Worm (Caenorhabditis elegans): ENCODE results near the gene C06B8.3.

C06B8.3 gene

ce11 chrV:15466017-15466416, 18.4 kb downstream of the C06B8.3 start:
- no peak for TF ChIP-seq snpc-4 (tag; optimal IDR thresholded peaks at IDR 0.05)
- no peak for TF ChIP-seq unc-62 (GFP tag; optimal IDR thresholded peaks at IDR 0.05)
- TF ChIP-seq fos-1 (tag; optimal IDR thresholded peaks at IDR 0.05), result no peak
- TF ChIP-seq nhr-11 (tag; optimal IDR thresholded peaks at IDR 0.05), result no peak
- TF ChIP-seq gmeb-1 (tag; optimal IDR thresholded peaks at IDR 0.05), result no peak
- no peak for TF ChIP-seq aly-2 (tag; optimal IDR thresholded peaks at IDR 0.05)

- peak; percentile 71 to 85 for TF ChIP-seq lsy-2 (tag; optimal IDR thresholded peaks at IDR 0.05)
- no peak for TF ChIP-seq unc-39 (tag; optimal IDR thresholded peaks at IDR 0.05)
- TF ChIP-seq gmeb-1 (tag; optimal IDR thresholded peaks at IDR 0.05), result peak; percentile 81
- TF ChIP-seq unc-62 (GFP tag; optimal IDR thresholded peaks at IDR 0.05), result no peak
- TF ChIP-seq peb-1 (tag; optimal IDR thresholded peaks at IDR 0.05), result no peak
- TF ChIP-seq lin-13 (GFP tag; optimal IDR thresholded peaks at IDR 0.05), result peak; percentile 74
- peak; percentile 74 for TF ChIP-seq sma-9 (GFP tag; optimal IDR thresholded peaks at IDR 0.05)
- TF ChIP-seq sma-9 (tag; optimal IDR thresholded peaks at IDR 0.05), result no peak
- TF ChIP-seq nhr-25 (tag; optimal IDR thresholded peaks at IDR 0.05), result no peak
- peak; percentile 80 for TF ChIP-seq egl-27 (tag; optimal IDR thresholded peaks at IDR 0.05)
- no peak for TF ChIP-seq skn-1 (tag; optimal IDR thresholded peaks at IDR 0.05)
- peak; percentile 8 for TF ChIP-seq alr-1 (tag; optimal IDR thresholded peaks at IDR 0.05)
- no peak for TF ChIP-seq nhr-6 (tag; optimal IDR thresholded peaks at IDR 0.05)
- TF ChIP-seq nhr-10 (tag; optimal IDR thresholded peaks at IDR 0.05), result peak; percentile 26
- TF ChIP-seq F13H6.1 (tag; optimal IDR thresholded peaks at IDR 0.05), result peak; percentile 74
- TF ChIP-seq nhr-237 (tag; optimal IDR thresholded peaks at IDR 0.05), result no peak
- peak; percentile 69 for TF ChIP-seq nhr-129 (tag; optimal IDR thresholded peaks at IDR 0.05)
- peak; percentile 52 for TF ChIP-seq C34F6.9 (tag; optimal IDR thresholded peaks at IDR 0.05)
- TF ChIP-seq fos-1 (tag; optimal IDR thresholded peaks at IDR 0.05), result peak; percentile 94
- TF ChIP-seq ZK546.5 (tag; optimal IDR thresholded peaks at IDR 0.05), result no peak
- peak; percentile 11 to 76 for TF ChIP-seq mdl-1 (tag; optimal IDR thresholded peaks at IDR 0.05)
- TF ChIP-seq aly-2 (tag; optimal IDR thresholded peaks at IDR 0.05), result no peak
- no peak for TF ChIP-seq blmp-1 (tag; optimal IDR thresholded peaks at IDR 0.05; ENCODE audit: insufficient read depth)
- peak; percentile 91 for TF ChIP-seq crh-2 (tag; optimal IDR thresholded peaks at IDR 0.05)
- peak; percentile 69 for TF ChIP-seq unc-55 (GFP tag; optimal IDR thresholded peaks at IDR 0.05)
- TF ChIP-seq nhr-23 (tag; optimal IDR thresholded peaks at IDR 0.05), result no peak
- TF ChIP-seq nhr-11 (tag; optimal IDR thresholded peaks at IDR 0.05), result peak; percentile 65
- TF ChIP-seq nhr-77 (tag; optimal IDR thresholded peaks at IDR 0.05), result no peak
- peak; percentile 46 for TF ChIP-seq mab-5 (tag; optimal IDR thresholded peaks at IDR 0.05)
- no peak for TF ChIP-seq nhr-12 (tag; optimal IDR thresholded peaks at IDR 0.05)
- TF ChIP-seq sem-4 (tag; optimal IDR thresholded peaks at IDR 0.05), result peak; percentile 63
- peak; percentile 10 for TF ChIP-seq mbf-1 (tag; optimal IDR thresholded peaks at IDR 0.05)
- peak; percentile 66 for TF ChIP-seq lin-11 (tag; optimal IDR thresholded peaks at IDR 0.05)
- peak; percentile 57 for TF ChIP-seq zag-1 (tag; optimal IDR thresholded peaks at IDR 0.05)
- TF ChIP-seq snpc-4 (tag; optimal IDR thresholded peaks at IDR 0.05), result peak; percentile 58
- no peak for TF ChIP-seq ztf-4 (tag; optimal IDR thresholded peaks at IDR 0.05)
- TF ChIP-seq nhr-21 (tag; optimal IDR thresholded peaks at IDR 0.05), result peak; percentile 82
- TF ChIP-seq ztf-11 (tag; optimal IDR thresholded peaks at IDR 0.05), result no peak
- peak; percentile 91 for TF ChIP-seq sma-3 (GFP tag; optimal IDR thresholded peaks at IDR 0.05)
- TF ChIP-seq ceh-82 (tag; optimal IDR thresholded peaks at IDR 0.05), result peak; percentile 16
- peak; percentile 79 for TF ChIP-seq Y55F3AM.14 (GFP tag; optimal IDR thresholded peaks at IDR 0.05)
These were observed 19.3 kb downstream of the C06B8.3 start, which contains the start of gene pqn-71 for ce11 chrV:15465032-15465727. pqn-71 (plus strand) TSS chrV:15465677.

ce11 chrV:15464402-15464801, 20.0 kb downstream of the C06B8.3 start, which contains the start of gene rocf-1:
rocf-1 (minus strand) TSS chrV:15464502.
- no peak for TF ChIP-seq elt-3 (tag; optimal IDR thresholded peaks at IDR 0.05)
- TF ChIP-seq unc-62 (GFP tag; optimal IDR thresholded peaks at IDR 0.05), result no peak
- TF ChIP-seq ztf-1 (GFP tag; conservative IDR thresholded peaks at IDR 0.05), result no peak
